Worm (Caenorhabditis elegans): ENCODE measurements around the gene F54D10.4.

Gene F54D10.4

ce11 chrII:3808104-3808503 is 1.2 kb upstream of the F54D10.4 start, which contains the start of gene F54D10.5 (continued):
- no peak for TF ChIP-seq fkh-10 (GFP tag; optimal IDR thresholded peaks at IDR 0.05)
- peak; percentile 91 to 95 for TF ChIP-seq lin-35 (GFP tag; optimal IDR thresholded peaks at IDR 0.05)
- TF ChIP-seq lir-3 (tag; optimal IDR thresholded peaks at IDR 0.05; ENCODE audit: poor library complexity): no peak
- TF ChIP-seq ces-1 (GFP tag; optimal IDR thresholded peaks at IDR 0.05): no peak
- TF ChIP-seq nhr-12 (tag; optimal IDR thresholded peaks at IDR 0.05): no peak
- TF ChIP-seq unc-98 (GFP tag; IDR thresholded peaks at IDR 0.05): no peak
- no peak for TF ChIP-seq sox-4 (tag; optimal IDR thresholded peaks at IDR 0.05)
- peak; percentile 47 for TF ChIP-seq fkh-8 (tag; optimal IDR thresholded peaks at IDR 0.05)
- peak; percentile 55 for TF ChIP-seq ceh-8 (GFP tag; optimal IDR thresholded peaks at IDR 0.05)
- TF ChIP-seq snu-23 (GFP tag; optimal IDR thresholded peaks at IDR 0.05): peak; percentile 82
- peak; percentile 77 for TF ChIP-seq C16A3.4 (tag; optimal IDR thresholded peaks at IDR 0.05)
- no peak for TF ChIP-seq hlh-17 (GFP tag; optimal IDR thresholded peaks at IDR 0.05; ENCODE audit: borderline replicate concordance)
- peak; percentile 41; the same call in 1 of the 2 replicates for TF ChIP-seq mab-9 (GFP tag; IDR thresholded peaks at IDR 0.05)
- TF ChIP-seq jun-1 (tag; optimal IDR thresholded peaks at IDR 0.05): peak; percentile 37
- no peak for TF ChIP-seq nhr-77 (tag; optimal IDR thresholded peaks at IDR 0.05)
- TF ChIP-seq hlh-4 (tag; optimal IDR thresholded peaks at IDR 0.05): no peak
- TF ChIP-seq fos-1 (tag; optimal IDR thresholded peaks at IDR 0.05): peak; percentile 47
- TF ChIP-seq zip-4 (GFP tag; optimal IDR thresholded peaks at IDR 0.05): peak; percentile 13
- peak; percentile 81 to 95 for TF ChIP-seq efl-1 (optimal IDR thresholded peaks at IDR 0.05)
- TF ChIP-seq efl-1 (GFP tag; optimal IDR thresholded peaks at IDR 0.05 in 1 of 2): peak; percentile 91 to 99
- TF ChIP-seq efl-3 (GFP tag; optimal IDR thresholded peaks at IDR 0.05): no peak
- no peak for TF ChIP-seq C34B4.2 (tag; optimal IDR thresholded peaks at IDR 0.05)
- TF ChIP-seq nhr-237 (tag; optimal IDR thresholded peaks at IDR 0.05): peak; percentile 10
- TF ChIP-seq mdl-1 (tag; optimal IDR thresholded peaks at IDR 0.05): peak in 1 of 2 experiments; percentile 66
- peak; percentile 87 for TF ChIP-seq nhr-71 (tag; optimal IDR thresholded peaks at IDR 0.05)
- TF ChIP-seq nhr-84 (tag; optimal IDR thresholded peaks at IDR 0.05): no peak
- TF ChIP-seq aly-2 (tag; optimal IDR thresholded peaks at IDR 0.05): no peak
- TF ChIP-seq nhr-19 (GFP tag; conservative IDR thresholded peaks at IDR 0.05): peak; percentile 82
- TF ChIP-seq nhr-90 (tag; optimal IDR thresholded peaks at IDR 0.05; ENCODE audit: poor library complexity): peak; percentile 77
- no peak for TF ChIP-seq sptf-1 (tag; optimal IDR thresholded peaks at IDR 0.05)
- no peak for TF ChIP-seq dsc-1 (tag; optimal IDR thresholded peaks at IDR 0.05)
- no peak for TF ChIP-seq ets-5 (GFP tag; IDR thresholded peaks at IDR 0.05)
- TF ChIP-seq pax-3 (tag; optimal IDR thresholded peaks at IDR 0.05): no peak
- TF ChIP-seq nhr-47 (tag; optimal IDR thresholded peaks at IDR 0.05): peak; percentile 85
- TF ChIP-seq lin-13 (GFP tag; optimal IDR thresholded peaks at IDR 0.05): peak; percentile 55
- peak; percentile 69 for TF ChIP-seq lin-39 (tag; optimal IDR thresholded peaks at IDR 0.05)
- TF ChIP-seq vab-15 (tag; optimal IDR thresholded peaks at IDR 0.05): no peak
- peak; percentile 76 for TF ChIP-seq unc-86 (tag; optimal IDR thresholded peaks at IDR 0.05)
- no peak for TF ChIP-seq pqm-1 (tag; optimal IDR thresholded peaks at IDR 0.05)
- peak; percentile 77 for TF ChIP-seq grh-1 (GFP tag; IDR thresholded peaks at IDR 0.05)
- TF ChIP-seq tbx-2 (tag; optimal IDR thresholded peaks at IDR 0.05): peak; percentile 80
- TF ChIP-seq ama-1 (optimal IDR thresholded peaks at IDR 0.05): no peak
- TF ChIP-seq nhr-85 (tag): peak; percentile 89
- peak; percentile 81 for TF ChIP-seq unc-130 (tag; optimal IDR thresholded peaks at IDR 0.05)
- TF ChIP-seq ceh-90 (tag; optimal IDR thresholded peaks at IDR 0.05): peak; percentile 15
- TF ChIP-seq irx-1 (tag; optimal IDR thresholded peaks at IDR 0.05): no peak
